Worm (Caenorhabditis elegans) whole organism, young adult: ENCODE results near the gene tsn-1.
A peak's percentile ranks its signal among the peaks of the same experiment; 100 is the strongest.

Experiments used
- B0019.2 ChIP-seq: fragments of 200-800 bp; sonication (Bioruptor generic); conservative IDR thresholded peaks from 2 replicates; pipeline ENCODE4 v1.3.6; 2022; ENCODE audit warnings: missing genetic modification reagents, missing genetic modification characterization, missing compliant biosample characterization
- B0336.3 ChIP-seq: fragments of 200-800 bp; sonication (Bioruptor generic); IDR thresholded peaks from 2 replicates; pipeline ENCODE4 v1.3.6; 2022; ENCODE audit warnings: missing genetic modification characterization, missing compliant biosample characterization
- C17E4.6 ChIP-seq: fragments of 200-800 bp; sonication (Bioruptor generic); IDR thresholded peaks from 2 replicates; pipeline ENCODE4 v1.3.6; 2022; ENCODE audit warnings: missing genetic modification reagents, missing genetic modification characterization, missing compliant biosample characterization
- F10E7.11 ChIP-seq: sonication (generic microtip); optimal IDR thresholded peaks from 2 replicates; lab custom pipeline; 2017; ENCODE audit warnings: mild to moderate bottlenecking, missing genetic modification characterization, moderate library complexity, missing compliant biosample characterization
- F33H1.4 ChIP-seq: fragments of 200-800 bp; sonication (Bioruptor generic); IDR thresholded peaks from 2 replicates; pipeline ENCODE4 v1.3.6; 2022; ENCODE audit warnings: missing genetic modification reagents, missing genetic modification characterization, missing compliant biosample characterization
- F55B11.4 ChIP-seq: sonication (generic microtip); optimal IDR thresholded peaks from 2 replicates; lab custom pipeline; 2016; ENCODE audit warnings: missing compliant biosample characterization, missing genetic modification characterization, borderline replicate concordance; ENCODE audit not compliant: insufficient read depth
- K11D2.4 ChIP-seq: fragments of 200-800 bp; sonication (Bioruptor generic); IDR thresholded peaks from 2 replicates; pipeline ENCODE4 v1.3.6; 2022; ENCODE audit warnings: missing genetic modification reagents, missing genetic modification characterization, missing compliant biosample characterization
- K12H6.12 ChIP-seq: fragments of 200-800 bp; sonication (Bioruptor generic); optimal IDR thresholded peaks from 2 replicates; lab custom pipeline; 2018; ENCODE audit warnings: mild to moderate bottlenecking, missing genetic modification characterization, missing compliant biosample characterization
- T07F8.4 ChIP-seq: sonication (generic microtip); optimal IDR thresholded peaks from 2 replicates; lab custom pipeline; 2016; ENCODE audit warnings: mild to moderate bottlenecking, missing genetic modification characterization, moderate library complexity, missing compliant biosample characterization
- Y67H2A.10 ChIP-seq: fragments of 200-800 bp; sonication (Bioruptor generic); conservative IDR thresholded peaks from 2 replicates; pipeline ENCODE4 v1.3.6; 2022; ENCODE audit warnings: missing genetic modification reagents, missing genetic modification characterization, missing compliant biosample characterization
- ama-1 ChIP-seq, 3 experiments: fragments of 150-350 bp in 1 of 3; sonication (generic microtip) in 2 of 3; optimal IDR thresholded peaks; 2 replicates each; lab custom pipeline; 2014 to 2018; ENCODE audit warnings: missing biosample characterization in 2 of 3, missing genetic modification characterization in 2 of 3, missing genetic modification reagents in 2 of 3
- aptf-2 ChIP-seq: fragments of 200-800 bp; sonication (Bioruptor generic); conservative IDR thresholded peaks from 2 replicates; pipeline ENCODE4 v1.3.6; 2022; ENCODE audit warnings: missing genetic modification reagents, missing genetic modification characterization, missing compliant biosample characterization
- attf-6 ChIP-seq: fragments of 200-800 bp; sonication (Bioruptor generic); IDR thresholded peaks from 2 replicates; pipeline ENCODE4 v1.3.6; 2022; ENCODE audit warnings: missing genetic modification reagents, missing genetic modification characterization, missing compliant biosample characterization
- bed-2 ChIP-seq: fragments of 200-800 bp; sonication (Bioruptor generic); IDR thresholded peaks from 2 replicates; pipeline ENCODE4 v1.3.6; 2022; ENCODE audit warnings: missing genetic modification reagents, missing genetic modification characterization, missing compliant biosample characterization
- cebp-1 ChIP-seq, 2 experiments: fragments of 200-800 bp in 1 of 2; sonication (Bioruptor generic) in 1 of 2; sonication (generic microtip) in 1 of 2; IDR thresholded peaks in 1 of 2; optimal IDR thresholded peaks in 1 of 2; 2 replicates each; pipeline versions ENCODE4 v1.3.6 to Lab custom; 2017 to 2022; ENCODE audit warnings: missing compliant biosample characterization in 2 of 2, missing genetic modification characterization in 2 of 2, mild to moderate bottlenecking in 1 of 2, missing genetic modification reagents in 1 of 2, moderate library complexity in 1 of 2
- ceh-27 ChIP-seq: fragments of 200-800 bp; sonication (Bioruptor generic); optimal IDR thresholded peaks from 2 replicates; lab custom pipeline; 2018; ENCODE audit warnings: mild to moderate bottlenecking, missing genetic modification characterization, moderate library complexity, missing compliant biosample characterization
- chd-7 ChIP-seq: sonication (generic microtip); optimal IDR thresholded peaks from 2 replicates; lab custom pipeline; 2016; ENCODE audit warnings: mild to moderate bottlenecking, missing genetic modification characterization, moderate library complexity, missing compliant biosample characterization
- die-1 ChIP-seq: sonication (generic microtip); optimal IDR thresholded peaks from 2 replicates; lab custom pipeline; 2016; ENCODE audit warnings: missing genotype, mild to moderate bottlenecking, missing genetic modification characterization, missing compliant biosample characterization
- efl-1 ChIP-seq: fragments of 150-350 bp; optimal IDR thresholded peaks from 2 replicates; lab custom pipeline; 2014; ENCODE audit warnings: missing biosample characterization, missing genetic modification reagents, missing genetic modification characterization
- egl-18 ChIP-seq: fragments of 200-800 bp; sonication (Bioruptor generic); IDR thresholded peaks from 2 replicates; pipeline ENCODE4 v1.3.6; 2022; ENCODE audit warnings: missing genetic modification reagents, missing genetic modification characterization, missing compliant biosample characterization
- ets-4 ChIP-seq: fragments of 200-800 bp; sonication (Bioruptor generic); optimal IDR thresholded peaks from 2 replicates; lab custom pipeline; 2018; ENCODE audit warnings: mild to moderate bottlenecking, missing genetic modification characterization, missing compliant biosample characterization
- gei-17 ChIP-seq: fragments of 200-800 bp; sonication (Bioruptor generic); optimal IDR thresholded peaks from 2 replicates; lab custom pipeline; 2018; ENCODE audit warnings: mild to moderate bottlenecking, missing genetic modification characterization, missing compliant biosample characterization
- him-1 ChIP-seq: sonication (generic microtip); optimal IDR thresholded peaks from 2 replicates; lab custom pipeline; 2016; ENCODE audit warnings: missing genotype, missing genetic modification reagents, missing genetic modification characterization, missing compliant biosample characterization
- hmg-1.2 ChIP-seq: fragments of 200-800 bp; sonication (Bioruptor generic); IDR thresholded peaks from 2 replicates; pipeline ENCODE4 v1.3.6; 2022; ENCODE audit warnings: missing genetic modification reagents, missing genetic modification characterization, missing compliant biosample characterization
- hsf-1 ChIP-seq: fragments of 200-800 bp; sonication (Bioruptor generic); IDR thresholded peaks from 2 replicates; pipeline ENCODE4 v1.3.6; 2022; ENCODE audit warnings: missing genetic modification reagents, missing genetic modification characterization, missing compliant biosample characterization
- lin-40 ChIP-seq: sonication (generic microtip); optimal IDR thresholded peaks from 2 replicates; lab custom pipeline; 2016; ENCODE audit warnings: missing genetic modification characterization, mild to moderate bottlenecking, missing compliant biosample characterization, missing genotype, missing genetic modification reagents
- lir-1 ChIP-seq: fragments of 200-800 bp; sonication (Bioruptor generic); conservative IDR thresholded peaks from 2 replicates; pipeline ENCODE4 v1.3.6; 2022; ENCODE audit warnings: missing genetic modification reagents, missing genetic modification characterization, missing compliant biosample characterization
- lsy-27 ChIP-seq: sonication (generic microtip); optimal IDR thresholded peaks from 2 replicates; lab custom pipeline; 2017; ENCODE audit warnings: missing genetic modification characterization, mild to moderate bottlenecking, missing compliant biosample characterization, antibody characterized with exemption, missing genotype, borderline replicate concordance; ENCODE audit not compliant: insufficient read depth
- madf-10 ChIP-seq: sonication (generic microtip); optimal IDR thresholded peaks from 2 replicates; lab custom pipeline; 2016; ENCODE audit warnings: mild to moderate bottlenecking, missing genetic modification characterization, missing compliant biosample characterization
- madf-8 ChIP-seq: fragments of 200-800 bp; sonication (Bioruptor generic); conservative IDR thresholded peaks from 2 replicates; pipeline ENCODE4 v1.3.6; 2022; ENCODE audit warnings: missing genetic modification reagents, missing genetic modification characterization, missing compliant biosample characterization
- mxl-1 ChIP-seq: sonication (generic microtip); optimal IDR thresholded peaks from 2 replicates; lab custom pipeline; 2016; ENCODE audit warnings: missing genetic modification characterization, missing compliant biosample characterization
- nfyb-1 ChIP-seq: fragments of 200-800 bp; sonication (Bioruptor generic); IDR thresholded peaks from 2 replicates; pipeline ENCODE4 v1.3.6; 2022; ENCODE audit warnings: missing genetic modification reagents, missing genetic modification characterization, missing compliant biosample characterization
- nhr-27 ChIP-seq: fragments of 200-800 bp; sonication (Bioruptor generic); optimal IDR thresholded peaks from 2 replicates; lab custom pipeline; 2018; ENCODE audit warnings: mild to moderate bottlenecking, missing genetic modification characterization, moderate library complexity, missing compliant biosample characterization
- nhr-90 ChIP-seq: sonication (generic microtip); optimal IDR thresholded peaks from 2 replicates; lab custom pipeline; 2016; ENCODE audit warnings: missing genotype, mild to moderate bottlenecking, missing genetic modification characterization, missing compliant biosample characterization
- pbrm-1 ChIP-seq: fragments of 200-800 bp; sonication (Bioruptor generic); IDR thresholded peaks from 2 replicates; pipeline ENCODE4 v1.3.6; 2022; ENCODE audit warnings: missing genetic modification reagents, missing genetic modification characterization, missing compliant biosample characterization
- rcor-1 ChIP-seq: fragments of 200-800 bp; sonication (Bioruptor generic); IDR thresholded peaks from 2 replicates; pipeline ENCODE4 v1.3.6; 2022; ENCODE audit warnings: missing genetic modification reagents, missing genetic modification characterization, missing compliant biosample characterization
- rec-8 ChIP-seq, 2 experiments: sonication (generic microtip); optimal IDR thresholded peaks; 2 replicates each; lab custom pipeline; 2016; ENCODE audit warnings: mild to moderate bottlenecking in 2 of 2, missing genetic modification characterization in 2 of 2, missing genetic modification reagents in 2 of 2, missing genotype in 2 of 2, missing biosample characterization in 1 of 2, missing compliant biosample characterization in 1 of 2, moderate library complexity in 1 of 2
- repo-1 ChIP-seq: sonication (generic microtip); optimal IDR thresholded peaks from 2 replicates; lab custom pipeline; 2017; ENCODE audit warnings: mild to moderate bottlenecking, missing genetic modification characterization, missing compliant biosample characterization
- sdz-38 ChIP-seq: sonication (generic microtip); optimal IDR thresholded peaks from 2 replicates; lab custom pipeline; 2016; ENCODE audit warnings: missing genotype, missing genetic modification characterization, missing compliant biosample characterization
- snpc-3.4 ChIP-seq: sonication (generic microtip); optimal IDR thresholded peaks from 2 replicates; lab custom pipeline; 2017; ENCODE audit warnings: missing genetic modification characterization, mild to moderate bottlenecking, missing compliant biosample characterization, antibody characterized with exemption, moderate library complexity, missing genotype, missing genetic modification reagents
- snpc-4 ChIP-seq, 5 experiments: fragments of 150-350 bp in 1 of 5; sonication (generic microtip) in 4 of 5; optimal IDR thresholded peaks; 2 replicates each; lab custom pipeline; 2014 to 2018; ENCODE audit warnings: missing genetic modification characterization in 5 of 5, missing biosample characterization in 3 of 5, antibody characterized with exemption in 2 of 5, mild to moderate bottlenecking in 2 of 5, missing compliant biosample characterization in 2 of 5, missing genotype in 2 of 5, moderate library complexity in 2 of 5, missing genetic modification reagents in 1 of 5
- tbx-9 ChIP-seq: sonication (generic microtip); optimal IDR thresholded peaks from 2 replicates; lab custom pipeline; 2016; ENCODE audit warnings: borderline replicate concordance, missing genetic modification characterization, inconsistent platforms, missing compliant biosample characterization
- xnd-1 ChIP-seq: sonication (generic microtip); optimal IDR thresholded peaks from 2 replicates; lab custom pipeline; 2016; ENCODE audit warnings: missing genotype, missing genetic modification reagents, missing genetic modification characterization, missing compliant biosample characterization
- zfh-2 ChIP-seq: fragments of 200-800 bp; sonication (Bioruptor generic); conservative IDR thresholded peaks from 2 replicates; pipeline ENCODE4 v1.3.6; 2022; ENCODE audit warnings: missing genetic modification reagents, missing genetic modification characterization, missing compliant biosample characterization
- ztf-22 ChIP-seq: fragments of 200-800 bp; sonication (Bioruptor generic); optimal IDR thresholded peaks from 2 replicates; lab custom pipeline; 2018; ENCODE audit warnings: mild to moderate bottlenecking, missing genetic modification characterization, moderate library complexity, missing compliant biosample characterization
- ztf-26 ChIP-seq: sonication (generic microtip); optimal IDR thresholded peaks from 2 replicates; lab custom pipeline; 2017; ENCODE audit warnings: missing genetic modification characterization, missing compliant biosample characterization

The tsn-1 gene

ce11 chrII:4739984-4740462 lies 33.4 kb downstream of the tsn-1 start, which contains the start of gene eas-1 (continued):
- TF ChIP-seq chd-7 (tag; lab: Kevin White, UChicago) (peak; percentile 24), snpc-3.4 (peak; percentile 9), pbrm-1 (GFP tag; lab: Robert Waterston, UW) (peak; percentile 53; the same call in 1 of the 2 replicates), ama-1 (optimal IDR thresholded peaks at IDR 0.05; lab: Kevin White, UChicago) (no peak), ama-1 (GFP tag; optimal IDR thresholded peaks at IDR 0.05; lab: Kevin White, UChicago) (no peak), lsy-27 (tag; lab: Kevin White, UChicago) (no peak), repo-1 (no peak), nfyb-1 (GFP tag; lab: Robert Waterston, UW) (no peak), nhr-90 (tag; lab: Kevin White, UChicago) (no peak), madf-10 (tag; lab: Kevin White, UChicago) (no peak), lir-1 (GFP tag; lab: Robert Waterston, UW) (peak; percentile 79), rcor-1 (GFP tag; lab: Robert Waterston, UW) (no peak; the same call in none of the 2 replicates), xnd-1 (peak; percentile 21), egl-18 (no peak), hsf-1 (GFP tag; lab: Robert Waterston, UW) (no peak), mxl-1 (tag; lab: Kevin White, UChicago) (no peak), nhr-27 (tag; lab: Kevin White, UChicago) (no peak), ets-4 (GFP tag; lab: Kevin White, UChicago) (no peak), ceh-27 (GFP tag; lab: Kevin White, UChicago) (peak; percentile 91), B0336.3 (GFP tag; lab: Robert Waterston, UW) (no peak), sdz-38 (tag; lab: Kevin White, UChicago) (no peak), efl-1 (peak; percentile 82), rec-8 (tag; optimal IDR thresholded peaks at IDR 0.05; lab: Kevin White, UChicago) (no peak), K11D2.4 (GFP tag; lab: Robert Waterston, UW) (peak; percentile 64; the same call in 1 of the 2 replicates), aptf-2 (GFP tag; lab: Robert Waterston, UW) (peak; percentile 76; the same call in 1 of the 2 replicates), hmg-1.2 (GFP tag; lab: Robert Waterston, UW) (0 out of 2 replicates have a peak, but pooled peaks have one; percentile 23), F10E7.11 (tag; lab: Kevin White, UChicago) (no peak), tbx-9 (no peak), ztf-26 (tag; lab: Kevin White, UChicago) (no peak), snpc-4 (GFP tag; optimal IDR thresholded peaks at IDR 0.05; lab: Kevin White, UChicago) (no peak), snpc-4 (tag; optimal IDR thresholded peaks at IDR 0.05; lab: Kevin White, UChicago) (peak in 2 of 4 experiments; percentile 18 to 22), gei-17 (no peak), C17E4.6 (no peak), ztf-22 (GFP tag; lab: Kevin White, UChicago) (no peak), lin-40 (peak; percentile 65), die-1 (tag; lab: Kevin White, UChicago) (no peak), B0019.2 (GFP tag; lab: Robert Waterston, UW) (peak; percentile 33; the same call in 1 of the 2 replicates), F55B11.4 (tag; lab: Kevin White, UChicago) (no peak), bed-2 (GFP tag; lab: Robert Waterston, UW) (peak; percentile 69; the same call in 1 of the 2 replicates), T07F8.4 (no peak), zfh-2 (GFP tag; lab: Robert Waterston, UW) (no peak), F33H1.4 (GFP tag; lab: Robert Waterston, UW) (peak; percentile 67), cebp-1 (GFP tag; IDR thresholded peaks at IDR 0.05; lab: Robert Waterston, UW) (no peak), cebp-1 (tag; optimal IDR thresholded peaks at IDR 0.05; lab: Kevin White, UChicago) (no peak), Y67H2A.10 (GFP tag; lab: Robert Waterston, UW) (peak; percentile 45; the same call in 1 of the 2 replicates), attf-6 (GFP tag; lab: Robert Waterston, UW) (no peak), madf-8 (GFP tag; lab: Robert Waterston, UW) (peak; percentile 45), K12H6.12 (tag; lab: Kevin White, UChicago) (peak; percentile 50), him-1 (tag; lab: Kevin White, UChicago) (peak; percentile 61)
